Fruit fly (Drosophila melanogaster): ENCODE measurements around the gene CG32148.

dm6 chr3L:15021008-15021407, 2.3 kb upstream of the CG32148 start:
- no peak for TF ChIP-seq sage (GFP tag; optimal IDR thresholded peaks at IDR 0.05)
- no peak for TF ChIP-seq Dfd (GFP tag; optimal IDR thresholded peaks at IDR 0.05)
- TF ChIP-seq Abd-B (GFP tag; optimal IDR thresholded peaks at IDR 0.05) = no peak
- no peak for TF ChIP-seq psq (GFP tag; optimal IDR thresholded peaks at IDR 0.05)
- no peak for TF ChIP-seq Myc (optimal IDR thresholded peaks at IDR 0.05)
- TF ChIP-seq foxo (GFP tag; optimal IDR thresholded peaks at IDR 0.05) = no peak
- TF ChIP-seq h (GFP tag; optimal IDR thresholded peaks at IDR 0.05) = no peak
- no peak for TF ChIP-seq br (GFP tag; optimal IDR thresholded peaks at IDR 0.05)
- no peak for TF ChIP-seq usp (GFP tag; optimal IDR thresholded peaks at IDR 0.05)
- TF ChIP-seq jim (GFP tag; optimal IDR thresholded peaks at IDR 0.05) = no peak
- TF ChIP-seq Dif (GFP tag; optimal IDR thresholded peaks at IDR 0.05; ENCODE audit: partially characterized antibody) = no peak

Data from whole organism, wandering third instar larva.